Worm (Caenorhabditis elegans) whole organism, late embryonic: ENCODE measurements around the gene C15F1.5.

Experiments
- F13H6.1 ChIP-seq: sonication (generic microtip); optimal IDR thresholded peaks from 2 replicates; lab custom pipeline; 2016; ENCODE audit warnings: missing genetic modification characterization, missing compliant biosample characterization
- K02D7.2 ChIP-seq: sonication (generic microtip); optimal IDR thresholded peaks from 2 replicates; lab custom pipeline; 2017; ENCODE audit warnings: mild to moderate bottlenecking, missing genetic modification characterization, missing compliant biosample characterization
- T23F11.4 ChIP-seq: fragments of 200-800 bp; sonication (Bioruptor generic); optimal IDR thresholded peaks from 2 replicates; lab custom pipeline; 2018; ENCODE audit warnings: mild to moderate bottlenecking, missing genetic modification characterization, missing compliant biosample characterization
- Y22D7AL.16 ChIP-seq: sonication (generic microtip); optimal IDR thresholded peaks from 2 replicates; lab custom pipeline; 2016; ENCODE audit warnings: missing genetic modification characterization, missing compliant biosample characterization
- ceh-14 ChIP-seq: sonication (generic microtip); optimal IDR thresholded peaks from 2 replicates; lab custom pipeline; 2016; ENCODE audit warnings: missing genotype, missing genetic modification characterization, missing compliant biosample characterization
- ceh-22 ChIP-seq: sonication (generic microtip); optimal IDR thresholded peaks from 2 replicates; lab custom pipeline; 2017; ENCODE audit warnings: missing biosample characterization, missing genetic modification characterization
- ceh-30 ChIP-seq: fragments of 150-350 bp; optimal IDR thresholded peaks from 2 replicates; lab custom pipeline; 2014; ENCODE audit warnings: missing biosample characterization, missing genetic modification characterization
- ceh-31 ChIP-seq: sonication (generic microtip); optimal IDR thresholded peaks from 2 replicates; lab custom pipeline; 2016; ENCODE audit warnings: missing genetic modification characterization, missing compliant biosample characterization
- ceh-34 ChIP-seq: sonication (generic microtip); optimal IDR thresholded peaks from 2 replicates; lab custom pipeline; 2016; ENCODE audit warnings: mild to moderate bottlenecking, missing genetic modification characterization, missing compliant biosample characterization
- ceh-48 ChIP-seq: sonication (generic microtip); optimal IDR thresholded peaks from 2 replicates; lab custom pipeline; 2016; ENCODE audit warnings: missing genetic modification characterization, inconsistent platforms, missing compliant biosample characterization
- ceh-6 ChIP-seq: fragments of 200-800 bp; sonication (Bioruptor generic); optimal IDR thresholded peaks from 2 replicates; lab custom pipeline; 2018; ENCODE audit warnings: mild to moderate bottlenecking, missing genetic modification characterization, missing compliant biosample characterization
- che-1 ChIP-seq: sonication (generic microtip); optimal IDR thresholded peaks from 2 replicates; lab custom pipeline; 2016; ENCODE audit warnings: mild to moderate bottlenecking, missing genetic modification characterization, missing compliant biosample characterization
- dve-1 ChIP-seq: sonication (generic microtip); optimal IDR thresholded peaks from 2 replicates; lab custom pipeline; 2017; ENCODE audit warnings: antibody characterized with exemption, mild to moderate bottlenecking, missing genetic modification characterization, missing compliant biosample characterization
- elt-4 ChIP-seq: sonication (generic microtip); optimal IDR thresholded peaks from 2 replicates; lab custom pipeline; 2016; ENCODE audit warnings: missing genetic modification characterization, missing compliant biosample characterization
- fax-1 ChIP-seq: sonication (generic microtip); optimal IDR thresholded peaks from 2 replicates; lab custom pipeline; 2016; ENCODE audit warnings: missing genotype, missing genetic modification characterization, missing compliant biosample characterization
- fkh-10 ChIP-seq: fragments of 150-350 bp; optimal IDR thresholded peaks from 2 replicates; lab custom pipeline; 2014; ENCODE audit warnings: missing biosample characterization, missing genetic modification reagents, missing genetic modification characterization
- fkh-6 ChIP-seq: sonication (generic microtip); optimal IDR thresholded peaks from 2 replicates; lab custom pipeline; 2016; ENCODE audit warnings: missing genetic modification characterization, missing compliant biosample characterization
- hlh-15 ChIP-seq: sonication (generic microtip); optimal IDR thresholded peaks from 2 replicates; lab custom pipeline; 2016; ENCODE audit warnings: missing genetic modification characterization, missing compliant biosample characterization
- lim-6 ChIP-seq: sonication (generic microtip); optimal IDR thresholded peaks from 2 replicates; lab custom pipeline; 2016; ENCODE audit warnings: missing genetic modification characterization, missing compliant biosample characterization
- madf-2 ChIP-seq: sonication (generic microtip); optimal IDR thresholded peaks from 2 replicates; lab custom pipeline; 2017; ENCODE audit warnings: missing genetic modification characterization, missing compliant biosample characterization
- mec-3 ChIP-seq: sonication (generic microtip); optimal IDR thresholded peaks from 2 replicates; lab custom pipeline; 2016; ENCODE audit warnings: borderline replicate concordance, missing genetic modification characterization, missing compliant biosample characterization
- nfya-1 ChIP-seq: sonication (generic microtip); optimal IDR thresholded peaks from 2 replicates; lab custom pipeline; 2017; ENCODE audit warnings: missing genetic modification characterization, mild to moderate bottlenecking, missing compliant biosample characterization, antibody characterized with exemption, moderate library complexity
- nhr-232 ChIP-seq: sonication (generic microtip); optimal IDR thresholded peaks from 2 replicates; lab custom pipeline; 2016; ENCODE audit warnings: missing genetic modification characterization, missing compliant biosample characterization
- odd-2 ChIP-seq: sonication (generic microtip); optimal IDR thresholded peaks from 2 replicates; lab custom pipeline; 2017; ENCODE audit warnings: antibody characterized with exemption, mild to moderate bottlenecking, missing genetic modification characterization, missing compliant biosample characterization
- pat-9 ChIP-seq: fragments of 200-800 bp; sonication (Bioruptor generic); optimal IDR thresholded peaks from 2 replicates; lab custom pipeline; 2018; ENCODE audit warnings: mild to moderate bottlenecking, missing genetic modification characterization, moderate library complexity, missing compliant biosample characterization
- pax-1 ChIP-seq: fragments of 150-350 bp; optimal IDR thresholded peaks from 2 replicates; lab custom pipeline; 2014; ENCODE audit warnings: missing biosample characterization, missing genetic modification characterization
- ref-2 ChIP-seq: sonication (generic microtip); optimal IDR thresholded peaks from 2 replicates; lab custom pipeline; 2016; ENCODE audit warnings: missing genetic modification characterization, missing compliant biosample characterization
- rnt-1 ChIP-seq: sonication (generic microtip); optimal IDR thresholded peaks from 2 replicates; lab custom pipeline; 2016; ENCODE audit warnings: missing genetic modification characterization, missing compliant biosample characterization
- sdc-2 ChIP-seq: sonication (generic microtip); optimal IDR thresholded peaks from 2 replicates; lab custom pipeline; 2016; ENCODE audit warnings: missing genotype, missing genetic modification characterization, missing compliant biosample characterization
- sox-2 ChIP-seq: fragments of 200-800 bp; sonication (Bioruptor generic); IDR thresholded peaks from 2 replicates; pipeline ENCODE4 v1.3.6; 2022; ENCODE audit warnings: missing genetic modification reagents, missing genetic modification characterization, missing compliant biosample characterization
- sox-4 ChIP-seq: sonication (generic microtip); optimal IDR thresholded peaks from 2 replicates; lab custom pipeline; 2017; ENCODE audit warnings: mild to moderate bottlenecking, missing genetic modification characterization, inconsistent platforms, missing compliant biosample characterization
- syd-9 ChIP-seq: sonication (generic microtip); optimal IDR thresholded peaks from 2 replicates; lab custom pipeline; 2016; ENCODE audit warnings: mild to moderate bottlenecking, missing genetic modification characterization, moderate library complexity, missing compliant biosample characterization
- tbx-2 ChIP-seq: sonication (generic microtip); optimal IDR thresholded peaks from 2 replicates; lab custom pipeline; 2016; ENCODE audit warnings: missing genetic modification characterization, missing compliant biosample characterization
- tbx-7 ChIP-seq: sonication (generic microtip); optimal IDR thresholded peaks from 2 replicates; lab custom pipeline; 2016; ENCODE audit warnings: missing genotype, missing genetic modification characterization, missing compliant biosample characterization
- ttx-3 ChIP-seq: sonication (generic microtip); optimal IDR thresholded peaks from 2 replicates; lab custom pipeline; 2016; ENCODE audit warnings: missing genetic modification reagents, missing genetic modification characterization, missing compliant biosample characterization
- unc-3 ChIP-seq, 2 experiments: fragments of 200-800 bp in 1 of 2; sonication (Bioruptor generic) in 1 of 2; sonication (generic microtip) in 1 of 2; conservative IDR thresholded peaks in 1 of 2; optimal IDR thresholded peaks in 1 of 2; 2 replicates each; pipeline versions ENCODE4 v1.3.6 to Lab custom; 2016 to 2022; ENCODE audit warnings: missing compliant biosample characterization in 2 of 2, missing genetic modification characterization in 2 of 2, missing genetic modification reagents in 1 of 2
- unc-42 ChIP-seq: sonication (generic microtip); optimal IDR thresholded peaks from 2 replicates; lab custom pipeline; 2016; ENCODE audit warnings: missing genotype, missing genetic modification characterization, missing compliant biosample characterization
- unc-86 ChIP-seq: sonication (generic microtip); optimal IDR thresholded peaks from 2 replicates; lab custom pipeline; 2016; ENCODE audit warnings: missing genetic modification characterization, missing compliant biosample characterization

The C15F1.5 gene

ce11 chrII:6943299-6944051 lies 26.9 kb downstream of the C15F1.5 start (continued):
- no peak for TF ChIP-seq elt-4
- no peak for TF ChIP-seq T23F11.4 (GFP tag; lab: Kevin White, UChicago)
- TF ChIP-seq pax-1 (tag; lab: Kevin White, UChicago): peak; percentile 64
- no peak for TF ChIP-seq ceh-48
- TF ChIP-seq hlh-15: no peak
- no peak for TF ChIP-seq Y22D7AL.16 (tag; lab: Kevin White, UChicago)
- no peak for TF ChIP-seq pat-9 (tag; lab: Kevin White, UChicago)
- no peak for TF ChIP-seq unc-3 (GFP tag; conservative IDR thresholded peaks at IDR 0.05; lab: Robert Waterston, UW)
- TF ChIP-seq unc-3 (tag; optimal IDR thresholded peaks at IDR 0.05; lab: Kevin White, UChicago): no peak
- no peak for TF ChIP-seq odd-2 (tag; lab: Kevin White, UChicago)
- TF ChIP-seq unc-86 (tag; lab: Kevin White, UChicago): no peak
- TF ChIP-seq lim-6 (tag; lab: Kevin White, UChicago): no peak
- no peak for TF ChIP-seq rnt-1 (tag; lab: Kevin White, UChicago)
- no peak for TF ChIP-seq fax-1 (tag; lab: Kevin White, UChicago)
- TF ChIP-seq tbx-2 (tag; lab: Kevin White, UChicago): peak; percentile 54
- TF ChIP-seq syd-9 (tag; lab: Kevin White, UChicago): peak; percentile 52
- no peak for TF ChIP-seq ceh-30 (tag; lab: Kevin White, UChicago)
- no peak for TF ChIP-seq tbx-7 (tag; lab: Kevin White, UChicago)
- TF ChIP-seq dve-1 (tag; lab: Kevin White, UChicago): no peak
- peak; percentile 20 for TF ChIP-seq nhr-232 (tag; lab: Kevin White, UChicago)
- TF ChIP-seq F13H6.1 (tag; lab: Kevin White, UChicago): peak; percentile 18
- TF ChIP-seq sdc-2: peak; percentile 48
- no peak for TF ChIP-seq ceh-22 (tag; lab: Kevin White, UChicago)
- no peak for TF ChIP-seq che-1 (tag; lab: Kevin White, UChicago)
- TF ChIP-seq ceh-6: no peak
- peak; percentile 38 for TF ChIP-seq sox-4 (tag; lab: Kevin White, UChicago)
- TF ChIP-seq mec-3 (tag; lab: Kevin White, UChicago): no peak
- no peak for TF ChIP-seq ttx-3 (tag; lab: Kevin White, UChicago)
- TF ChIP-seq fkh-10 (GFP tag; lab: Kevin White, UChicago): no peak

DNA sequence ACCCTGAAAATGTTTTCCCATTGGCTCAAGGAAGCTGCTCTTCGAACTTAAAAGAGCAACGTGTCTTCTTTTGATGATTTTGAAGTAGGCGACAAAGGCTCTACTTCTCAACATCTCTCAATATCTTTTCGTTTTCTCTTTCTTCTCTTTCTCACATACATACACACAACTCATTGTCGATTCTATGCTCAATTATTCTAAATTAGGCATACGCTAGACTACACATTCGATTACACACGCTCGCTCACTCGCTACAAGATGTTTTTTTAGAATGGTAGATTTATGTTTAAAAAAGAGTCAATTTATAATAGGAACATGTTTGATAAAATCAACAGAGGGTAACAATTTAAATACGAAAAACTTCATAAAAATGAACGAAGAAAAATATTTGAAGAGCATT lies 28.9 kb downstream of the C15F1.5 start:
- TF ChIP-seq madf-2 (no peak), ceh-31 (peak; percentile 59)
- TF ChIP-seq, all 69 proteins: peak for 1

DNA sequence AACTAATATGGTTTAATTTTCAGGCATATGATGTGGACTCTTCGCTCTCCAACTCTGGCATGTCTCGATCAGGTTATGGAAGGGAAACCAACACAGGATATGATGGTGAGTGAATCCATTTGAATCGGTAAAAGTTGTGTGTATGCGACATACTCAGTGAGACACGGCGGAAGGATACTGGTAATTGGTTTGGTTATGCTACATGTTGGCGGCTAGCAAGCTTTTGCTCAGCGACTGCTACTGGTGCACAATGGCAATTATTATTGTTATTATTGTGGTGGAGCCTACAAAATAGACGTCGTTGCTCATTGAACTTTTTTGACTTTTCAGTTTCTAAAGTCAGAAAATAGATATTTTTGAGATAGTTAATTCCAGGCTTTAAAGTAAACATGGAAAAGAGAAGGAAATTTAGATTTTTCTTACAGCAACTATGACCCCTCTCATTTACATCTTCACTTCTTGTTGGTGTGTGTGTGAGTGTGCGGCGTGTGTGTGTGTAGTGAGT lies 29.6 kb downstream of the C15F1.5 start:
- peak; percentile 67 for TF ChIP-seq unc-42 (tag; lab: Kevin White, UChicago)
- no peak for TF ChIP-seq fkh-6
- no peak for TF ChIP-seq K02D7.2
- TF ChIP-seq nfya-1 (tag; lab: Kevin White, UChicago): peak; percentile 1
- no peak for TF ChIP-seq hlh-15

ce11 chrII:6939873-6940272 lies 30.5 kb downstream of the C15F1.5 start:
- no peak for TF ChIP-seq ceh-14 (tag; lab: Kevin White, UChicago)
- peak; percentile 9 for TF ChIP-seq unc-42 (tag; lab: Kevin White, UChicago)
- TF ChIP-seq ceh-34 (tag; lab: Kevin White, UChicago): peak; percentile 14
- TF ChIP-seq sox-2 (GFP tag; lab: Robert Waterston, UW): peak; percentile 63; the same call in 1 of the 2 replicates
- peak; percentile 71 for TF ChIP-seq ceh-31
- TF ChIP-seq ref-2: peak; percentile 41
- TF ChIP-seq ceh-22 (tag; lab: Kevin White, UChicago): no peak
- TF ChIP-seq, all 69 proteins: peak for 5
